Fruit fly (Drosophila melanogaster) whole organism, embryonic: ENCODE results near the gene CG6431.

Experiments
- Asciz ChIP-seq: fragments of 200-800 bp; sonication (Bioruptor generic); optimal IDR thresholded peaks from 2 replicates; lab custom pipeline; 2017; ENCODE audit warnings: missing biosample characterization, mild to moderate bottlenecking, missing genetic modification characterization, missing genetic modification reagents
- B-H1 ChIP-seq: fragments of 200-800 bp; sonication (Bioruptor generic); IDR thresholded peaks from 3 replicates; pipeline ENCODE4 v1.3.6; 2022; ENCODE audit warnings: missing biosample characterization, missing genetic modification characterization
- Bdp1 ChIP-seq: fragments of 200-800 bp; sonication (Bioruptor generic); optimal IDR thresholded peaks from 3 replicates; lab custom pipeline; 2016; ENCODE audit warnings: missing biosample characterization, missing genetic modification characterization
- CG10431 ChIP-seq: fragments of 200-800 bp; sonication (Bioruptor generic); optimal IDR thresholded peaks from 3 replicates; lab custom pipeline; 2018; ENCODE audit warnings: missing biosample characterization, mild to moderate bottlenecking, missing genetic modification characterization
- CG11456 ChIP-seq: fragments of 200-800 bp; sonication (Bioruptor generic); IDR thresholded peaks from 3 replicates; pipeline ENCODE4 v1.3.6; 2022; ENCODE audit warnings: missing biosample characterization, missing genetic modification characterization
- CG14014 ChIP-seq: fragments of 200-800 bp; sonication (Bioruptor generic); IDR thresholded peaks from 2 replicates; pipeline ENCODE4 v1.3.6; 2022; ENCODE audit warnings: missing biosample characterization, missing genetic modification characterization
- CG18599 ChIP-seq: fragments of 200-800 bp; sonication (Bioruptor generic); optimal IDR thresholded peaks from 3 replicates; lab custom pipeline; 2017; ENCODE audit warnings: missing biosample characterization, missing genetic modification characterization, mild to moderate bottlenecking, moderate library complexity, missing genetic modification reagents
- CG18764 ChIP-seq: fragments of 200-800 bp; sonication (Bioruptor generic); optimal IDR thresholded peaks from 3 replicates; lab custom pipeline; 2016; ENCODE audit warnings: missing biosample characterization, missing genetic modification characterization
- CG2199 ChIP-seq: fragments of 200-800 bp; sonication (Bioruptor generic); IDR thresholded peaks from 3 replicates; pipeline ENCODE4 v1.3.6; 2022; ENCODE audit warnings: missing biosample characterization, missing genetic modification characterization
- CG2202 ChIP-seq: fragments of 200-800 bp; sonication (Bioruptor generic); optimal IDR thresholded peaks from 2 replicates; lab custom pipeline; 2018; ENCODE audit warnings: missing biosample characterization, mild to moderate bottlenecking, missing genetic modification characterization
- CG31224 ChIP-seq: fragments of 200-800 bp; sonication (Bioruptor generic); IDR thresholded peaks from 2 replicates; pipeline ENCODE4 v1.3.6; 2022; ENCODE audit warnings: missing biosample characterization, missing genetic modification characterization
- CG32767 ChIP-seq: fragments of 200-800 bp; sonication (Bioruptor generic); IDR thresholded peaks from 2 replicates; pipeline ENCODE4 v1.3.6; 2022; ENCODE audit warnings: missing biosample characterization, missing genetic modification characterization
- CG33557 ChIP-seq: fragments of 200-800 bp; sonication (Bioruptor generic); optimal IDR thresholded peaks from 2 replicates; lab custom pipeline; 2019; ENCODE audit warnings: missing biosample characterization, mild to moderate bottlenecking, missing genetic modification characterization, moderate library complexity
- CG42726 ChIP-seq: fragments of 200-800 bp; sonication (Bioruptor generic); IDR thresholded peaks from 2 replicates; pipeline ENCODE4 v1.3.6; 2022; ENCODE audit warnings: missing biosample characterization, missing genetic modification characterization; ENCODE audit not compliant: partially characterized antibody
- CG5245 ChIP-seq: fragments of 200-800 bp; sonication (Bioruptor generic); optimal IDR thresholded peaks from 3 replicates; lab custom pipeline; 2016; ENCODE audit warnings: missing biosample characterization, missing genetic modification characterization
- CG6272 ChIP-seq: fragments of 200-800 bp; sonication (Bioruptor generic); IDR thresholded peaks from 2 replicates; pipeline ENCODE4 v1.3.6; 2022; ENCODE audit warnings: missing biosample characterization, missing genetic modification characterization
- CG6765 ChIP-seq: fragments of 200-800 bp; sonication (Bioruptor generic); optimal IDR thresholded peaks from 3 replicates; lab custom pipeline; 2017; ENCODE audit warnings: missing biosample characterization, mild to moderate bottlenecking, missing genetic modification characterization
- CG7556 ChIP-seq: fragments of 200-800 bp; sonication (Bioruptor generic); optimal IDR thresholded peaks from 2 replicates; lab custom pipeline; 2017; ENCODE audit warnings: missing biosample characterization, mild to moderate bottlenecking, missing genetic modification characterization
- CG7786 ChIP-seq: fragments of 200-800 bp; sonication (Bioruptor generic); optimal IDR thresholded peaks from 2 replicates; lab custom pipeline; 2016; ENCODE audit warnings: missing biosample characterization, missing genetic modification characterization
- CG8281 ChIP-seq: fragments of 200-800 bp; sonication (Bioruptor generic); optimal IDR thresholded peaks from 2 replicates; lab custom pipeline; 2018; ENCODE audit warnings: missing biosample characterization, mild to moderate bottlenecking, missing genetic modification characterization, moderate library complexity
- CG8478 ChIP-seq: fragments of >200 bp; optimal IDR thresholded peaks from 2 replicates; lab custom pipeline; 2018
- Camta ChIP-seq: fragments of 200-800 bp; sonication (Bioruptor generic); optimal IDR thresholded peaks from 2 replicates; lab custom pipeline; 2016; ENCODE audit warnings: missing biosample characterization, missing genetic modification characterization
- Dfd ChIP-seq, 2 experiments: fragments of >200 bp; optimal IDR thresholded peaks; 2 replicates each; lab custom pipeline; 2017; ENCODE audit warnings: missing biosample characterization in 2 of 2, missing genetic modification characterization in 2 of 2
- Dip3 ChIP-seq: fragments of 200-800 bp; sonication (Bioruptor generic); optimal IDR thresholded peaks from 3 replicates; lab custom pipeline; 2016; ENCODE audit warnings: missing biosample characterization, missing genetic modification characterization
- ERR ChIP-seq: fragments of 200-800 bp; sonication (Bioruptor generic); optimal IDR thresholded peaks from 2 replicates; lab custom pipeline; 2016; ENCODE audit warnings: missing biosample characterization, missing genetic modification characterization
- Fer1 ChIP-seq: fragments of 200-800 bp; sonication (Bioruptor generic); optimal IDR thresholded peaks from 2 replicates; lab custom pipeline; 2017; ENCODE audit warnings: missing biosample characterization, mild to moderate bottlenecking, missing genetic modification characterization
- HLH4C ChIP-seq: fragments of 200-800 bp; sonication (Bioruptor generic); IDR thresholded peaks from 3 replicates; pipeline ENCODE4 v1.3.6; 2022; ENCODE audit warnings: missing biosample characterization, missing genetic modification characterization; ENCODE audit not compliant: partially characterized antibody
- HLH54F ChIP-seq: fragments of 200-800 bp; sonication (Bioruptor generic); optimal IDR thresholded peaks from 3 replicates; lab custom pipeline; 2016; ENCODE audit warnings: missing biosample characterization, missing genetic modification characterization
- Hmr ChIP-seq: fragments of 200-800 bp; sonication (Bioruptor generic); optimal IDR thresholded peaks from 3 replicates; lab custom pipeline; 2017; ENCODE audit warnings: mild to moderate bottlenecking, missing biosample characterization, missing genetic modification reagents, missing genetic modification characterization
- Hr51 ChIP-seq, 2 experiments: fragments of 200-800 bp; sonication (Bioruptor generic); optimal IDR thresholded peaks; 2 replicates in 1 of 2; 3 replicates in 1 of 2; lab custom pipeline; 2016 to 2018; ENCODE audit warnings: missing biosample characterization in 2 of 2, missing genetic modification characterization in 2 of 2, mild to moderate bottlenecking in 1 of 2, moderate library complexity in 1 of 2
- NC2β ChIP-seq: fragments of 200-800 bp; sonication (Bioruptor generic); optimal IDR thresholded peaks from 2 replicates; lab custom pipeline; 2016; ENCODE audit warnings: missing biosample characterization, missing genetic modification characterization
- Oli ChIP-seq: fragments of 200-800 bp; sonication (Bioruptor generic); optimal IDR thresholded peaks from 2 replicates; lab custom pipeline; 2018; ENCODE audit warnings: missing biosample characterization, mild to moderate bottlenecking, missing genetic modification characterization, moderate library complexity
- Tbp ChIP-seq: fragments of >200 bp; optimal IDR thresholded peaks from 2 replicates; lab custom pipeline; 2018; ENCODE audit warnings: missing biosample characterization, missing genetic modification characterization
- ap ChIP-seq: fragments of 200-800 bp; sonication (Bioruptor generic); IDR thresholded peaks from 2 replicates; pipeline ENCODE4 v1.3.6; 2022; ENCODE audit warnings: missing biosample characterization, missing genetic modification characterization
- chn ChIP-seq: fragments of 200-800 bp; sonication (Bioruptor generic); optimal IDR thresholded peaks from 2 replicates; lab custom pipeline; 2016; ENCODE audit warnings: missing biosample characterization, missing genetic modification characterization
- crc ChIP-seq: fragments of 200-800 bp; sonication (Bioruptor generic); optimal IDR thresholded peaks from 2 replicates; lab custom pipeline; 2016; ENCODE audit warnings: missing biosample characterization, missing genetic modification characterization
- crol ChIP-seq: fragments of 200-800 bp; sonication (Bioruptor generic); IDR thresholded peaks from 2 replicates; pipeline ENCODE4 v1.3.6; 2022; ENCODE audit warnings: missing biosample characterization, missing genetic modification characterization
- crp ChIP-seq, 2 experiments: fragments of 200-800 bp; sonication (Bioruptor generic); optimal IDR thresholded peaks; 2 replicates in 1 of 2; 3 replicates in 1 of 2; lab custom pipeline; 2017; ENCODE audit warnings: missing biosample characterization in 2 of 2, missing genetic modification characterization in 2 of 2, mild to moderate bottlenecking in 1 of 2, moderate library complexity in 1 of 2
- gem ChIP-seq: fragments of 200-800 bp; sonication (Bioruptor generic); optimal IDR thresholded peaks from 2 replicates; lab custom pipeline; 2019; ENCODE audit warnings: missing biosample characterization, mild to moderate bottlenecking, missing genetic modification characterization, moderate library complexity
- lab ChIP-seq: fragments of 200-800 bp; sonication (Bioruptor generic); optimal IDR thresholded peaks from 3 replicates; lab custom pipeline; 2017; ENCODE audit warnings: missing biosample characterization, missing genetic modification characterization, mild to moderate bottlenecking, moderate library complexity, missing genetic modification reagents
- lilli ChIP-seq: fragments of 200-800 bp; sonication (Bioruptor generic); optimal IDR thresholded peaks from 3 replicates; lab custom pipeline; 2016; ENCODE audit warnings: missing biosample characterization, missing genetic modification characterization
- pan ChIP-seq, 4 experiments: fragments of >200 bp in 3 of 4; fragments of 200-800 bp in 1 of 4; sonication (Bioruptor generic) in 1 of 4; optimal IDR thresholded peaks in 3 of 4; IDR thresholded peaks in 1 of 4; 2 replicates each; pipeline versions ENCODE4 v1.3.6 to Lab custom; 2017 to 2022; ENCODE audit warnings: missing biosample characterization in 2 of 4, missing genetic modification characterization in 2 of 4, mixed read lengths in 1 of 4
- pros ChIP-seq: fragments of 200-800 bp; sonication (Bioruptor generic); optimal IDR thresholded peaks from 3 replicates; lab custom pipeline; 2019; ENCODE audit warnings: missing biosample characterization, mild to moderate bottlenecking, missing genetic modification characterization, moderate library complexity
- pzg ChIP-seq: fragments of 200-800 bp; sonication (Bioruptor generic); optimal IDR thresholded peaks from 3 replicates; lab custom pipeline; 2018; ENCODE audit warnings: missing biosample characterization, mild to moderate bottlenecking, missing genetic modification characterization, moderate library complexity
- ranshi ChIP-seq: fragments of 200-800 bp; sonication (Bioruptor generic); IDR thresholded peaks from 2 replicates; pipeline ENCODE4 v1.3.6; 2022; ENCODE audit warnings: missing biosample characterization, missing genetic modification characterization
- sd ChIP-seq: fragments of 200-800 bp; sonication (Bioruptor generic); optimal IDR thresholded peaks from 3 replicates; lab custom pipeline; 2018; ENCODE audit warnings: missing biosample characterization, mild to moderate bottlenecking, missing genetic modification characterization, moderate library complexity
- tna ChIP-seq: fragments of 200-800 bp; sonication (Bioruptor generic); IDR thresholded peaks from 2 replicates; pipeline ENCODE4 v1.3.6; 2022; ENCODE audit warnings: missing biosample characterization, missing genetic modification characterization; ENCODE audit not compliant: partially characterized antibody
- trh ChIP-seq: fragments of 200-800 bp; sonication (Bioruptor generic); optimal IDR thresholded peaks from 2 replicates; lab custom pipeline; 2016; ENCODE audit warnings: missing biosample characterization, missing genetic modification characterization
- unpg ChIP-seq: fragments of 200-800 bp; sonication (Bioruptor generic); optimal IDR thresholded peaks from 3 replicates; lab custom pipeline; 2018; ENCODE audit warnings: missing biosample characterization, mild to moderate bottlenecking, missing genetic modification characterization, moderate library complexity

The CG6431 gene

dm6 chr2L:10676933-10677714 is 46.9 kb upstream of the CG6431 start, which contains the start of gene CG17104 (continued):
- TF ChIP-seq HLH54F (GFP tag; lab: Kevin White, UChicago) (no peak), crc (peak; percentile 35), chn (GFP tag; lab: Kevin White, UChicago) (no peak), CG7786 (GFP tag; lab: Kevin White, UChicago) (no peak), pzg (GFP tag; lab: Kevin White, UChicago) (no peak), CG33557 (GFP tag; lab: Kevin White, UChicago) (no peak), trh (no peak), CG18764 (GFP tag; lab: Kevin White, UChicago) (no peak), unpg (GFP tag; lab: Kevin White, UChicago) (peak; percentile 48), Fer1 (GFP tag; lab: Kevin White, UChicago) (peak; percentile 40), Oli (tag; lab: Kevin White, UChicago) (peak; percentile 49), HLH4C (GFP tag; lab: Robert Waterston, UW) (no peak), pros (GFP tag; lab: Kevin White, UChicago) (no peak), CG2202 (tag; lab: Kevin White, UChicago) (no peak), CG42726 (no peak), crp (GFP tag; optimal IDR thresholded peaks at IDR 0.05; lab: Kevin White, UChicago) (no peak), CG14014 (GFP tag; lab: Robert Waterston, UW) (0 out of 2 replicates have a peak, but pooled peaks have one; percentile 8), CG32767 (GFP tag; lab: Robert Waterston, UW) (no peak), Hr51 (GFP tag; optimal IDR thresholded peaks at IDR 0.05; lab: Kevin White, UChicago) (peak in 1 of 2 experiments; percentile 51), sd (tag; lab: Kevin White, UChicago) (peak; percentile 35), CG8478 (lab: Kevin White, UChicago) (no peak), pan (optimal IDR thresholded peaks at IDR 0.05; lab: Kevin White, UChicago) (no peak), pan (GFP tag; optimal IDR thresholded peaks at IDR 0.05 in 1 of 2, IDR thresholded peaks at IDR 0.05 in 1 of 2) (peak in 1 of 2 experiments; percentile 32), Camta (GFP tag; lab: Kevin White, UChicago) (no peak), NC2β (GFP tag; lab: Kevin White, UChicago) (no peak), ranshi (no peak), ap (GFP tag; lab: Robert Waterston, UW) (no peak), CG2199 (GFP tag; lab: Robert Waterston, UW) (no peak), crol (GFP tag; lab: Robert Waterston, UW) (no peak), CG6765 (no peak), Dip3 (GFP tag; lab: Kevin White, UChicago) (no peak), Dfd (GFP tag; optimal IDR thresholded peaks at IDR 0.05; lab: Kevin White, UChicago) (no peak), CG11456 (GFP tag; lab: Robert Waterston, UW) (no peak), Bdp1 (GFP tag; lab: Kevin White, UChicago) (no peak), B-H1 (no peak), CG8281 (no peak), tna (GFP tag; lab: Robert Waterston, UW) (no peak), Hmr (GFP tag; lab: Kevin White, UChicago) (peak; percentile 31), lab (GFP tag; lab: Kevin White, UChicago) (peak; percentile 32), CG31224 (no peak), lilli (GFP tag; lab: Kevin White, UChicago) (peak; percentile 16), Tbp (GFP tag; lab: Kevin White, UChicago) (no peak), ERR (GFP tag; lab: Kevin White, UChicago) (no peak), Asciz (GFP tag; lab: Kevin White, UChicago) (peak; percentile 17), CG5245 (GFP tag; lab: Kevin White, UChicago) (no peak), CG6272 (no peak), CG7556 (peak; percentile 32), gem (tag; lab: Kevin White, UChicago) (peak; percentile 66), CG18599 (peak; percentile 28), CG10431 (GFP tag; lab: Kevin White, UChicago) (no peak)
